Worm (Caenorhabditis elegans) whole organism, L4/young adult: ENCODE data around the gene C13E3.1.

Source experiments
- W03F9.2 ChIP-seq: fragments of 150-350 bp; optimal IDR thresholded peaks from 2 replicates; lab custom pipeline; 2014; ENCODE audit warnings: missing biosample characterization, missing genetic modification characterization
- him-1 ChIP-seq: sonication (generic microtip); optimal IDR thresholded peaks from 2 replicates; lab custom pipeline; 2016; ENCODE audit warnings: missing genotype, missing genetic modification reagents, missing genetic modification characterization, missing compliant biosample characterization

DNA sequence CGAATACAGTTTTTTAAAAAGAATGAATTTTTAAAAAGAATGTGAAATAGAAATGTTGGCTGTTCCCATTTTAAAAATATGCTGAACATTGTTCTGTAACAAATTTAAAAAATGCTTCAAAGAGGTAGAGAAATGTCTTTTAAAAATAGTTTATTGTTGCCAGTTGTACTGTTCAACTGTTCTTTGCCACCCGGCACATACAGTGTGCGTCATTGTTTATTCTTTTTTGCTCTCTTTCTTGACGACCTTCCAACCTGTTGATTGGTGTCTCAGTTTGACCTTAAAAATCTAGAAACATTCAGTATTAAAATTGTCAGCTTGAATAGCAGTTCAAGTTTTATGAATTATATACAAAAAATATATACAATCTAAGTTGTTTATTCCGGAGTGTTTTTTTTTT lies 38.7 kb downstream of the C13E3.1 start:
- no peak for TF ChIP-seq him-1
- no peak for TF ChIP-seq W03F9.2 (tag; lab: Kevin White, UChicago)
